Worm (Caenorhabditis elegans) whole organism, L2 larva: ENCODE results near the gene Y67D8A.2.

ENCODE experiments used
- C34F6.9 ChIP-seq: fragments of 150-350 bp; optimal IDR thresholded peaks from 2 replicates; lab custom pipeline; 2014; ENCODE audit warnings: missing biosample characterization, missing genetic modification characterization
- ama-1 ChIP-seq: fragments of 150-350 bp; optimal IDR thresholded peaks from 2 replicates; lab custom pipeline; 2018; ENCODE audit warnings: inconsistent platforms
- ceh-82 ChIP-seq: fragments of 150-350 bp; optimal IDR thresholded peaks from 2 replicates; lab custom pipeline; 2014; ENCODE audit warnings: missing biosample characterization, missing genetic modification characterization
- egl-27 ChIP-seq: sonication (generic microtip); optimal IDR thresholded peaks from 3 replicates; lab custom pipeline; 2017; ENCODE audit warnings: missing biosample characterization, missing genetic modification reagents, missing genetic modification characterization
- elt-3 ChIP-seq: sonication (generic microtip); optimal IDR thresholded peaks from 2 replicates; lab custom pipeline; 2017; ENCODE audit warnings: missing biosample characterization, missing genetic modification characterization
- nhr-11 ChIP-seq: fragments of 150-350 bp; optimal IDR thresholded peaks from 2 replicates; lab custom pipeline; 2014; ENCODE audit warnings: missing biosample characterization, missing genetic modification characterization
- nhr-12 ChIP-seq: fragments of 150-350 bp; optimal IDR thresholded peaks from 2 replicates; lab custom pipeline; 2014; ENCODE audit warnings: missing biosample characterization, missing genetic modification characterization
- nhr-6 ChIP-seq: fragments of 150-350 bp; optimal IDR thresholded peaks from 2 replicates; lab custom pipeline; 2014; ENCODE audit warnings: missing biosample characterization, missing genetic modification characterization
- snpc-4 ChIP-seq: fragments of 150-350 bp; optimal IDR thresholded peaks from 2 replicates; lab custom pipeline; 2014; ENCODE audit warnings: missing biosample characterization, missing genetic modification characterization
- unc-39 ChIP-seq: fragments of 150-350 bp; optimal IDR thresholded peaks from 2 replicates; lab custom pipeline; 2014; ENCODE audit warnings: missing biosample characterization, missing genetic modification characterization
- unc-55 ChIP-seq: fragments of 150-350 bp; sonication (generic microtip); optimal IDR thresholded peaks from 3 replicates; lab custom pipeline; 2014; ENCODE audit warnings: missing biosample characterization, missing genetic modification reagents, missing genetic modification characterization
- zag-1 ChIP-seq: fragments of 150-350 bp; optimal IDR thresholded peaks from 2 replicates; lab custom pipeline; 2014; ENCODE audit warnings: missing biosample characterization, missing genetic modification characterization
- ztf-4 ChIP-seq: fragments of 150-350 bp; optimal IDR thresholded peaks from 2 replicates; lab custom pipeline; 2014; ENCODE audit warnings: missing biosample characterization, missing genetic modification characterization

- no peak for TF ChIP-seq nhr-11
- TF ChIP-seq snpc-4 (tag; lab: Kevin White, UChicago) = no peak
- no peak for TF ChIP-seq ama-1
- TF ChIP-seq ztf-4 (tag; lab: Kevin White, UChicago) = no peak
- TF ChIP-seq nhr-12 (tag; lab: Kevin White, UChicago) = no peak
- TF ChIP-seq unc-55 (GFP tag; lab: Kevin White, UChicago) = no peak
- TF ChIP-seq zag-1 (tag; lab: Kevin White, UChicago) = no peak
- TF ChIP-seq egl-27 (tag; lab: Kevin White, UChicago) = no peak
- TF ChIP-seq nhr-6 (tag; lab: Kevin White, UChicago) = no peak
- no peak for TF ChIP-seq unc-39 (tag; lab: Kevin White, UChicago)
- no peak for TF ChIP-seq elt-3 (tag; lab: Kevin White, UChicago)
- no peak for TF ChIP-seq ceh-82 (tag; lab: Kevin White, UChicago)
- TF ChIP-seq C34F6.9 = no peak
Measured at ce11 chrIV:3251551-3251950, 29.3 kb downstream of the Y67D8A.2 start.
